Worm (Caenorhabditis elegans) whole organism, midembryonic: ENCODE results near the gene ulp-1.

ENCODE experiments used
- flt-1 ChIP-seq: fragments of 200-800 bp; sonication (Bioruptor generic); IDR thresholded peaks from 2 replicates; pipeline ENCODE4 v1.3.6; 2022; ENCODE audit warnings: missing genetic modification characterization, missing compliant biosample characterization
- klf-2 ChIP-seq: fragments of 200-800 bp; sonication (Bioruptor generic); conservative IDR thresholded peaks from 2 replicates; pipeline ENCODE4 v1.3.6; 2022; ENCODE audit warnings: missing genetic modification reagents, missing genetic modification characterization, missing compliant biosample characterization
- med-1 ChIP-seq: sonication (generic microtip); optimal IDR thresholded peaks from 2 replicates; lab custom pipeline; 2017; ENCODE audit warnings: missing genetic modification characterization, mild to moderate bottlenecking, missing compliant biosample characterization, antibody characterized with exemption, missing genetic modification reagents; ENCODE audit not compliant: insufficient read depth
- ref-1 ChIP-seq: fragments of 200-800 bp; sonication (Bioruptor generic); conservative IDR thresholded peaks from 2 replicates; pipeline ENCODE4 v1.3.6; 2022; ENCODE audit warnings: missing genetic modification reagents, missing genetic modification characterization, missing compliant biosample characterization
- tab-1 ChIP-seq: fragments of 200-800 bp; sonication (Bioruptor generic); IDR thresholded peaks from 2 replicates; pipeline ENCODE4 v1.3.6; 2022; ENCODE audit warnings: missing genetic modification characterization, missing compliant biosample characterization
- ztf-23 ChIP-seq: fragments of 200-800 bp; sonication (Bioruptor generic); IDR thresholded peaks from 2 replicates; pipeline ENCODE4 v1.3.6; 2022; ENCODE audit warnings: missing genetic modification reagents, missing genetic modification characterization, missing compliant biosample characterization

- TF ChIP-seq tab-1 (GFP tag; lab: Robert Waterston, UW): no peak
- TF ChIP-seq ref-1: no peak
- TF ChIP-seq klf-2 (GFP tag; lab: Robert Waterston, UW): no peak
- no peak for TF ChIP-seq ztf-23 (GFP tag; lab: Robert Waterston, UW)
- no peak for TF ChIP-seq med-1 (GFP tag; lab: Kevin White, UChicago)
- TF ChIP-seq flt-1 (GFP tag; lab: Robert Waterston, UW): no peak
These were observed 10.9 kb downstream of the ulp-1 start, which contains the start of gene oxy-4 for ce11 chrIII:5158674-5159073.
